Fruit fly (Drosophila melanogaster) whole organism, prepupa: Measurements from ENCODE around the gene CG31191.

Experiments used
- Blimp-1 ChIP-seq: fragments of 200-800 bp; sonication (Bioruptor generic); optimal IDR thresholded peaks from 3 replicates; lab custom pipeline; 2017; ENCODE audit warnings: missing biosample characterization, missing genetic modification characterization, mild to moderate bottlenecking, moderate library complexity, missing genetic modification reagents
- CG10631 ChIP-seq: fragments of 200-800 bp; sonication (Bioruptor generic); optimal IDR thresholded peaks from 2 replicates; lab custom pipeline; 2016; ENCODE audit warnings: missing biosample characterization, missing genetic modification characterization
- CG10669 ChIP-seq: fragments of 200-800 bp; sonication (Bioruptor generic); optimal IDR thresholded peaks from 3 replicates; lab custom pipeline; 2018; ENCODE audit warnings: missing biosample characterization, mild to moderate bottlenecking, missing genetic modification characterization, moderate library complexity
- CG11294 ChIP-seq: fragments of 200-800 bp; sonication (Bioruptor generic); IDR thresholded peaks from 2 replicates; pipeline ENCODE4 v1.3.6; 2022; ENCODE audit warnings: missing biosample characterization, missing genetic modification characterization
- CG11762 ChIP-seq: fragments of 200-800 bp; sonication (Bioruptor generic); optimal IDR thresholded peaks from 3 replicates; lab custom pipeline; 2016; ENCODE audit warnings: missing biosample characterization, missing genetic modification characterization; ENCODE audit not compliant: insufficient read depth
- CG11902 ChIP-seq: fragments of 200-800 bp; sonication (Bioruptor generic); optimal IDR thresholded peaks from 3 replicates; lab custom pipeline; 2016; ENCODE audit warnings: missing biosample characterization, missing genetic modification characterization
- CG15336 ChIP-seq: fragments of 200-800 bp; sonication (Bioruptor generic); IDR thresholded peaks from 2 replicates; pipeline ENCODE4 v1.3.6; 2022; ENCODE audit warnings: missing biosample characterization, missing genetic modification characterization
- CG16779 ChIP-seq: fragments of 200-800 bp; sonication (Bioruptor generic); optimal IDR thresholded peaks from 3 replicates; lab custom pipeline; 2017; ENCODE audit warnings: missing biosample characterization, mild to moderate bottlenecking, missing genetic modification characterization
- CG3032 ChIP-seq: fragments of 200-800 bp; optimal IDR thresholded peaks from 2 replicates; lab custom pipeline; 2019; ENCODE audit warnings: missing biosample characterization, mild to moderate bottlenecking, missing genetic modification characterization, moderate library complexity
- CG32006 ChIP-seq: fragments of 200-800 bp; sonication (Bioruptor generic); optimal IDR thresholded peaks from 3 replicates; lab custom pipeline; 2017; ENCODE audit warnings: missing biosample characterization, mild to moderate bottlenecking, missing genetic modification characterization
- CG34406 ChIP-seq: fragments of 200-800 bp; sonication (Bioruptor generic); optimal IDR thresholded peaks from 3 replicates; lab custom pipeline; 2016; ENCODE audit warnings: missing biosample characterization, missing genetic modification characterization
- CG3919 ChIP-seq: fragments of 200-800 bp; sonication (Bioruptor generic); optimal IDR thresholded peaks from 3 replicates; lab custom pipeline; 2016; ENCODE audit warnings: missing biosample characterization, missing genetic modification characterization
- CG4318 ChIP-seq: fragments of 200-800 bp; sonication (Bioruptor generic); optimal IDR thresholded peaks from 3 replicates; lab custom pipeline; 2017; ENCODE audit warnings: missing biosample characterization, mild to moderate bottlenecking, missing genetic modification characterization
- CG6163 ChIP-seq: fragments of 200-800 bp; sonication (Bioruptor generic); IDR thresholded peaks from 3 replicates; pipeline ENCODE4 v1.3.6; 2022; ENCODE audit warnings: missing biosample characterization, missing genetic modification characterization
- CG6276 ChIP-seq: fragments of 200-800 bp; sonication (Bioruptor generic); optimal IDR thresholded peaks from 2 replicates; lab custom pipeline; 2017; ENCODE audit warnings: missing biosample characterization, mild to moderate bottlenecking, missing genetic modification characterization
- CG6808 ChIP-seq: fragments of 200-800 bp; sonication (Bioruptor generic); optimal IDR thresholded peaks from 3 replicates; lab custom pipeline; 2017; ENCODE audit warnings: missing biosample characterization, missing genetic modification characterization, mild to moderate bottlenecking, moderate library complexity, missing genetic modification reagents
- CG6854 ChIP-seq: fragments of 200-800 bp; sonication (Bioruptor generic); optimal IDR thresholded peaks from 2 replicates; lab custom pipeline; 2017; ENCODE audit warnings: missing biosample characterization, mild to moderate bottlenecking, missing genetic modification characterization
- CG7368 ChIP-seq: fragments of 200-800 bp; sonication (Bioruptor generic); optimal IDR thresholded peaks from 3 replicates; lab custom pipeline; 2016; ENCODE audit warnings: missing biosample characterization, missing genetic modification characterization
- CG8319 ChIP-seq: fragments of 200-800 bp; sonication (Bioruptor generic); optimal IDR thresholded peaks from 3 replicates; lab custom pipeline; 2016; ENCODE audit warnings: missing biosample characterization, missing genetic modification characterization
- CG8632 ChIP-seq: fragments of 200-800 bp; sonication (Bioruptor generic); optimal IDR thresholded peaks from 3 replicates; lab custom pipeline; 2016; ENCODE audit warnings: missing biosample characterization, missing genetic modification characterization
- CG9139 ChIP-seq: fragments of 200-800 bp; sonication (Bioruptor generic); optimal IDR thresholded peaks from 3 replicates; lab custom pipeline; 2017; ENCODE audit warnings: missing biosample characterization, mild to moderate bottlenecking, missing genetic modification characterization
- Eip75B ChIP-seq: fragments of 200-800 bp; sonication (Bioruptor generic); optimal IDR thresholded peaks from 3 replicates; lab custom pipeline; 2016; ENCODE audit warnings: missing biosample characterization, missing genetic modification characterization
- Eip78C ChIP-seq: fragments of 200-800 bp; sonication (Bioruptor generic); peaks from one replicate; lab custom pipeline; 2016; ENCODE audit warnings: missing biosample characterization, missing genetic modification characterization
- Eip93F ChIP-seq: fragments of 200-800 bp; sonication (Bioruptor generic); optimal IDR thresholded peaks from 2 replicates; lab custom pipeline; 2016; ENCODE audit warnings: missing biosample characterization, mild to moderate bottlenecking, missing genetic modification characterization
- Ets21C ChIP-seq: fragments of 200-800 bp; sonication (Bioruptor generic); optimal IDR thresholded peaks from 3 replicates; lab custom pipeline; 2016; ENCODE audit warnings: missing biosample characterization, missing genetic modification characterization
- Ets96B ChIP-seq: fragments of 200-800 bp; optimal IDR thresholded peaks from 2 replicates; lab custom pipeline; 2019; ENCODE audit warnings: missing biosample characterization, mild to moderate bottlenecking, missing genetic modification characterization, moderate library complexity
- Gug ChIP-seq: fragments of 200-800 bp; sonication (Bioruptor generic); IDR thresholded peaks from 2 replicates; pipeline ENCODE4 v1.3.6; 2022; ENCODE audit warnings: missing biosample characterization, missing genetic modification characterization
- Hr38 ChIP-seq: sonication (Bioruptor generic); optimal IDR thresholded peaks from 2 replicates; lab custom pipeline; 2016; ENCODE audit warnings: missing biosample characterization, missing genetic modification characterization
- Hr39 ChIP-seq: fragments of 200-800 bp; sonication (Bioruptor generic); optimal IDR thresholded peaks from 2 replicates; lab custom pipeline; 2016; ENCODE audit warnings: missing biosample characterization, missing genetic modification characterization
- Met ChIP-seq: fragments of 200-800 bp; sonication (Bioruptor generic); optimal IDR thresholded peaks from 3 replicates; lab custom pipeline; 2016; ENCODE audit warnings: missing biosample characterization, missing genetic modification characterization
- OdsH ChIP-seq: fragments of 200-800 bp; sonication (Bioruptor generic); optimal IDR thresholded peaks from 3 replicates; lab custom pipeline; 2016; ENCODE audit warnings: missing biosample characterization, missing genetic modification characterization
- Smox ChIP-seq: fragments of 200-800 bp; sonication (Bioruptor generic); optimal IDR thresholded peaks from 3 replicates; lab custom pipeline; 2016; ENCODE audit warnings: missing biosample characterization, missing genetic modification characterization
- Sox102F ChIP-seq: fragments of 200-800 bp; sonication (Bioruptor generic); optimal IDR thresholded peaks from 2 replicates; lab custom pipeline; 2016; ENCODE audit warnings: missing biosample characterization, mild to moderate bottlenecking, missing genetic modification characterization
- achi ChIP-seq: fragments of 200-800 bp; sonication (Bioruptor generic); optimal IDR thresholded peaks from 3 replicates; lab custom pipeline; 2016; ENCODE audit warnings: missing biosample characterization, missing genetic modification characterization
- acj6 ChIP-seq: fragments of 200-800 bp; sonication (Bioruptor generic); optimal IDR thresholded peaks from 3 replicates; lab custom pipeline; 2016; ENCODE audit warnings: missing biosample characterization, missing genetic modification characterization
- dac ChIP-seq: fragments of 200-800 bp; sonication (Bioruptor generic); optimal IDR thresholded peaks from 2 replicates; lab custom pipeline; 2017; ENCODE audit warnings: missing biosample characterization, mild to moderate bottlenecking, missing genetic modification characterization
- dsx ChIP-seq: fragments of 200-800 bp; optimal IDR thresholded peaks from 3 replicates; lab custom pipeline; 2019; ENCODE audit warnings: missing biosample characterization, mild to moderate bottlenecking, missing genetic modification characterization, moderate library complexity; ENCODE audit not compliant: poor library complexity, severe bottlenecking
- eg ChIP-seq: fragments of 200-800 bp; sonication (Bioruptor generic); IDR thresholded peaks from 3 replicates; pipeline ENCODE4 v1.3.6; 2022; ENCODE audit warnings: missing biosample characterization, missing genetic modification characterization
- esn ChIP-seq: fragments of 200-800 bp; sonication (Bioruptor generic); optimal IDR thresholded peaks from 2 replicates; lab custom pipeline; 2016; ENCODE audit warnings: missing biosample characterization, mild to moderate bottlenecking, missing genetic modification characterization, moderate library complexity
- fd59A ChIP-seq: fragments of 200-800 bp; sonication (Bioruptor generic); optimal IDR thresholded peaks from 2 replicates; lab custom pipeline; 2017; ENCODE audit warnings: missing biosample characterization, mild to moderate bottlenecking, missing genetic modification characterization, missing genetic modification reagents
- fd85E ChIP-seq: fragments of 200-800 bp; sonication (Bioruptor generic); optimal IDR thresholded peaks from 3 replicates; lab custom pipeline; 2016; ENCODE audit warnings: missing biosample characterization, missing genetic modification characterization
- fkh ChIP-seq: fragments of 200-800 bp; sonication (Bioruptor generic); optimal IDR thresholded peaks from 3 replicates; lab custom pipeline; 2017; ENCODE audit warnings: missing biosample characterization, mild to moderate bottlenecking, missing genetic modification characterization, moderate library complexity
- net ChIP-seq: fragments of 200-800 bp; sonication (Bioruptor generic); optimal IDR thresholded peaks from 3 replicates; lab custom pipeline; 2016; ENCODE audit warnings: missing biosample characterization, missing genetic modification characterization
- pdm3 ChIP-seq: fragments of 200-800 bp; sonication (Bioruptor generic); optimal IDR thresholded peaks from 3 replicates; lab custom pipeline; 2016; ENCODE audit warnings: missing biosample characterization, missing genetic modification characterization
- spab ChIP-seq: fragments of 200-800 bp; sonication (Bioruptor generic); optimal IDR thresholded peaks from 2 replicates; lab custom pipeline; 2017; ENCODE audit warnings: missing biosample characterization, mild to moderate bottlenecking, missing genetic modification characterization, missing genetic modification reagents
- svp ChIP-seq: fragments of 200-800 bp; sonication (Bioruptor generic); peaks from one replicate; lab custom pipeline; 2016; ENCODE audit warnings: missing biosample characterization, missing genetic modification characterization
- topi ChIP-seq: fragments of 200-800 bp; sonication (Bioruptor generic); optimal IDR thresholded peaks from 3 replicates; lab custom pipeline; 2016; ENCODE audit warnings: missing biosample characterization, missing genetic modification characterization
- vri ChIP-seq: fragments of 200-800 bp; sonication (Bioruptor generic); optimal IDR thresholded peaks from 3 replicates; lab custom pipeline; 2016; ENCODE audit warnings: missing biosample characterization, mild to moderate bottlenecking, missing genetic modification characterization

Gene CG31191

dm6 chr3R:20949175-20949748, 3.9 kb upstream of the CG31191 start:
- TF ChIP-seq eg (GFP tag; lab: Robert Waterston, UW), result peak; percentile 46; the same call in 2 of the 3 replicates
- TF ChIP-seq fkh (GFP tag; lab: Kevin White, UChicago), result no peak
- no peak for TF ChIP-seq CG11762
- peak; percentile 28 for TF ChIP-seq CG6276 (GFP tag; lab: Kevin White, UChicago)
- 0 out of 3 replicates have a peak, but pooled peaks have one; percentile 11 for TF ChIP-seq CG6163 (GFP tag; lab: Robert Waterston, UW)
- TF ChIP-seq, all 60 proteins: peak for 3

- TF ChIP-seq vri (GFP tag; lab: Kevin White, UChicago) (peak; percentile 37), Gug (no peak), CG32006 (no peak), CG8632 (GFP tag; lab: Kevin White, UChicago) (no peak), Eip78C (GFP tag; lab: Kevin White, UChicago) (peak; percentile 78), CG11762 (no peak), CG15336 (no peak), net (GFP tag; lab: Kevin White, UChicago) (no peak), OdsH (GFP tag; lab: Kevin White, UChicago) (no peak), CG9139 (GFP tag; lab: Kevin White, UChicago) (no peak), dsx (GFP tag; lab: Kevin White, UChicago) (no peak), CG8319 (no peak), Hr39 (GFP tag; lab: Kevin White, UChicago) (no peak), CG10669 (no peak), fd59A (GFP tag; lab: Kevin White, UChicago) (no peak), eg (GFP tag; lab: Robert Waterston, UW) (no peak), Ets96B (tag; lab: Kevin White, UChicago) (no peak), CG10631 (no peak), spab (GFP tag; lab: Kevin White, UChicago) (no peak), CG6854 (GFP tag; lab: Kevin White, UChicago) (peak; percentile 14), Met (GFP tag; lab: Kevin White, UChicago) (no peak), fd85E (GFP tag; lab: Kevin White, UChicago) (no peak), dac (no peak), CG16779 (no peak), Eip93F (GFP tag; lab: Kevin White, UChicago) (no peak), Eip75B (GFP tag; lab: Kevin White, UChicago) (peak; percentile 14), acj6 (GFP tag; lab: Kevin White, UChicago) (no peak), CG3919 (GFP tag; lab: Kevin White, UChicago) (no peak), CG4318 (GFP tag; lab: Kevin White, UChicago) (no peak), CG6276 (GFP tag; lab: Kevin White, UChicago) (no peak), CG34406 (GFP tag; lab: Kevin White, UChicago) (no peak), topi (no peak), CG3032 (tag; lab: Kevin White, UChicago) (no peak), svp (GFP tag; lab: Kevin White, UChicago) (peak; percentile 85), achi (GFP tag; lab: Kevin White, UChicago) (no peak), Sox102F (GFP tag; lab: Kevin White, UChicago) (no peak), Smox (GFP tag; lab: Kevin White, UChicago) (no peak), CG11902 (no peak), pdm3 (no peak), CG11294 (no peak), esn (no peak), Hr38 (no peak), CG6808 (GFP tag; lab: Kevin White, UChicago) (peak; percentile 16), CG7368 (GFP tag; lab: Kevin White, UChicago) (no peak), Blimp-1 (GFP tag; lab: Kevin White, UChicago) (no peak), CG6163 (GFP tag; lab: Robert Waterston, UW) (no peak), Ets21C (GFP tag; lab: Kevin White, UChicago) (no peak)
These were observed 3.3 kb upstream of the CG31191 start, which contains the start of gene Atpalpha for dm6 chr3R:20948448-20949174. Gene Atpalpha, plus strand, starts transcription at chr3R:20948714.
